Fruit fly (Drosophila melanogaster) whole organism, embryonic: ENCODE measurements around the gene APC4.

ENCODE experiments used
- CG10267 ChIP-seq: fragments of 200-800 bp; sonication (Bioruptor generic); optimal IDR thresholded peaks from 2 replicates; lab custom pipeline; 2018; ENCODE audit warnings: missing biosample characterization, mild to moderate bottlenecking, missing genetic modification characterization, moderate library complexity
- CG11560 ChIP-seq: fragments of 200-800 bp; sonication (Bioruptor generic); IDR thresholded peaks from 3 replicates; pipeline ENCODE4 v1.3.6; 2022; ENCODE audit warnings: missing biosample characterization, missing genetic modification characterization
- CG11696 ChIP-seq: fragments of 200-800 bp; sonication (Bioruptor generic); IDR thresholded peaks from 2 replicates; pipeline ENCODE4 v1.3.6; 2022; ENCODE audit warnings: missing biosample characterization, missing genetic modification characterization
- CG13296 ChIP-seq: fragments of 200-800 bp; sonication (Bioruptor generic); optimal IDR thresholded peaks from 3 replicates; lab custom pipeline; 2018; ENCODE audit warnings: missing biosample characterization, mild to moderate bottlenecking, missing genetic modification characterization
- CG14441 ChIP-seq: fragments of 200-800 bp; sonication (Bioruptor generic); IDR thresholded peaks from 2 replicates; pipeline ENCODE4 v1.3.6; 2022; ENCODE audit warnings: missing biosample characterization, missing genetic modification characterization
- CG15479 ChIP-seq: fragments of 200-800 bp; sonication (Bioruptor generic); optimal IDR thresholded peaks from 3 replicates; lab custom pipeline; 2019; ENCODE audit warnings: missing biosample characterization, mild to moderate bottlenecking, missing genetic modification characterization, moderate library complexity
- CG17359 ChIP-seq: fragments of 200-800 bp; sonication (Bioruptor generic); optimal IDR thresholded peaks from 3 replicates; lab custom pipeline; 2018; ENCODE audit warnings: missing biosample characterization, mild to moderate bottlenecking, missing genetic modification characterization, moderate library complexity
- CG17361 ChIP-seq: fragments of 200-800 bp; sonication (Bioruptor generic); IDR thresholded peaks from 3 replicates; pipeline ENCODE4 v1.3.6; 2022; ENCODE audit warnings: missing biosample characterization, missing genetic modification characterization
- CG18599 ChIP-seq: fragments of 200-800 bp; sonication (Bioruptor generic); optimal IDR thresholded peaks from 3 replicates; lab custom pipeline; 2017; ENCODE audit warnings: missing biosample characterization, missing genetic modification characterization, mild to moderate bottlenecking, moderate library complexity, missing genetic modification reagents
- CG2116 ChIP-seq: fragments of 200-800 bp; sonication (Bioruptor generic); optimal IDR thresholded peaks from 3 replicates; lab custom pipeline; 2018; ENCODE audit warnings: missing biosample characterization, mild to moderate bottlenecking, missing genetic modification characterization
- CG2712 ChIP-seq: fragments of 200-800 bp; optimal IDR thresholded peaks from 3 replicates; lab custom pipeline; 2019; ENCODE audit warnings: missing biosample characterization, mild to moderate bottlenecking, missing genetic modification characterization, moderate library complexity
- CG3163 ChIP-seq: fragments of 200-800 bp; sonication (Bioruptor generic); optimal IDR thresholded peaks from 3 replicates; lab custom pipeline; 2016; ENCODE audit warnings: missing biosample characterization, missing genetic modification characterization
- CG4424 ChIP-seq: fragments of 200-800 bp; sonication (Bioruptor generic); optimal IDR thresholded peaks from 3 replicates; lab custom pipeline; 2016; ENCODE audit warnings: missing biosample characterization, missing genetic modification characterization
- CG7271 ChIP-seq: fragments of 200-800 bp; sonication (Bioruptor generic); optimal IDR thresholded peaks from 2 replicates; lab custom pipeline; 2018; ENCODE audit warnings: missing biosample characterization, mild to moderate bottlenecking, missing genetic modification characterization, moderate library complexity
- CG7786 ChIP-seq: fragments of 200-800 bp; sonication (Bioruptor generic); optimal IDR thresholded peaks from 2 replicates; lab custom pipeline; 2016; ENCODE audit warnings: missing biosample characterization, missing genetic modification characterization
- CG8089 ChIP-seq: fragments of 200-800 bp; sonication (Bioruptor generic); optimal IDR thresholded peaks from 3 replicates; lab custom pipeline; 2016; ENCODE audit warnings: missing biosample characterization, missing genetic modification characterization
- CG8290 ChIP-seq, 3 experiments: fragments of 200-800 bp; sonication (Bioruptor generic); optimal IDR thresholded peaks; 2 replicates each; lab custom pipeline; 2016 to 2019; ENCODE audit warnings: missing biosample characterization in 3 of 3, missing genetic modification characterization in 3 of 3, mild to moderate bottlenecking in 2 of 3, moderate library complexity in 1 of 3
- Camta ChIP-seq: fragments of 200-800 bp; sonication (Bioruptor generic); optimal IDR thresholded peaks from 2 replicates; lab custom pipeline; 2016; ENCODE audit warnings: missing biosample characterization, missing genetic modification characterization
- Hr39 ChIP-seq: fragments of >200 bp; optimal IDR thresholded peaks from 2 replicates; lab custom pipeline; 2017
- Max ChIP-seq: fragments of 200-800 bp; sonication (Bioruptor generic); optimal IDR thresholded peaks from 2 replicates; lab custom pipeline; 2016; ENCODE audit warnings: missing biosample characterization, mild to moderate bottlenecking, missing genetic modification characterization
- NC2β ChIP-seq: fragments of 200-800 bp; sonication (Bioruptor generic); optimal IDR thresholded peaks from 2 replicates; lab custom pipeline; 2016; ENCODE audit warnings: missing biosample characterization, missing genetic modification characterization
- NK7.1 ChIP-seq: fragments of 200-800 bp; sonication (Bioruptor generic); optimal IDR thresholded peaks from 3 replicates; lab custom pipeline; 2016; ENCODE audit warnings: missing biosample characterization, missing genetic modification characterization
- Nf-YB ChIP-seq: fragments of 200-800 bp; sonication (Bioruptor generic); optimal IDR thresholded peaks from 3 replicates; lab custom pipeline; 2019; ENCODE audit warnings: missing biosample characterization, mild to moderate bottlenecking, missing genetic modification characterization, moderate library complexity
- NfI ChIP-seq: fragments of 200-800 bp; sonication (Bioruptor generic); optimal IDR thresholded peaks from 3 replicates; lab custom pipeline; 2018; ENCODE audit warnings: missing biosample characterization, mild to moderate bottlenecking, missing genetic modification characterization, moderate library complexity
- Rx ChIP-seq: fragments of 200-800 bp; sonication (Bioruptor generic); IDR thresholded peaks from 2 replicates; pipeline ENCODE4 v1.3.6; 2022; ENCODE audit warnings: missing biosample characterization, missing genetic modification characterization
- Side ChIP-seq: fragments of 200-800 bp; sonication (Bioruptor generic); optimal IDR thresholded peaks from 2 replicates; lab custom pipeline; 2016; ENCODE audit warnings: missing biosample characterization, missing genetic modification characterization
- Sry-δ ChIP-seq: fragments of 200-800 bp; sonication (Bioruptor generic); optimal IDR thresholded peaks from 2 replicates; lab custom pipeline; 2016; ENCODE audit warnings: missing biosample characterization, missing genetic modification characterization
- Stat92E ChIP-seq, 3 experiments: fragments of >200 bp in 2 of 3; fragments of 200-800 bp in 1 of 3; sonication (Bioruptor generic) in 1 of 3; optimal IDR thresholded peaks; 2 replicates each; lab custom pipeline; 2017 to 2019; ENCODE audit warnings: missing biosample characterization in 3 of 3, missing genetic modification characterization in 3 of 3, mild to moderate bottlenecking in 1 of 3, moderate library complexity in 1 of 3
- YL-1 ChIP-seq: fragments of 200-800 bp; sonication (Bioruptor generic); optimal IDR thresholded peaks from 3 replicates; lab custom pipeline; 2017; ENCODE audit warnings: missing biosample characterization, mild to moderate bottlenecking, missing genetic modification characterization
- ac ChIP-seq: fragments of 200-800 bp; sonication (Bioruptor generic); optimal IDR thresholded peaks from 3 replicates; lab custom pipeline; 2017; ENCODE audit warnings: missing biosample characterization, mild to moderate bottlenecking, missing genetic modification characterization
- ci ChIP-seq: fragments of 200-800 bp; sonication (Bioruptor generic); IDR thresholded peaks from 3 replicates; pipeline ENCODE4 v1.3.6; 2022; ENCODE audit warnings: missing biosample characterization, missing genetic modification characterization
- crp ChIP-seq, 2 experiments: fragments of 200-800 bp; sonication (Bioruptor generic); optimal IDR thresholded peaks; 2 replicates in 1 of 2; 3 replicates in 1 of 2; lab custom pipeline; 2017; ENCODE audit warnings: missing biosample characterization in 2 of 2, missing genetic modification characterization in 2 of 2, mild to moderate bottlenecking in 1 of 2, moderate library complexity in 1 of 2
- dysf ChIP-seq: fragments of 200-800 bp; sonication (Bioruptor generic); IDR thresholded peaks from 3 replicates; pipeline ENCODE4 v1.3.6; 2022; ENCODE audit warnings: missing biosample characterization, missing genetic modification characterization
- emc ChIP-seq: fragments of 200-800 bp; sonication (Bioruptor generic); optimal IDR thresholded peaks from 2 replicates; lab custom pipeline; 2016; ENCODE audit warnings: missing biosample characterization, missing genetic modification characterization
- grau ChIP-seq: fragments of 200-800 bp; optimal IDR thresholded peaks from 3 replicates; lab custom pipeline; 2019; ENCODE audit warnings: missing biosample characterization, mild to moderate bottlenecking, missing genetic modification characterization, moderate library complexity
- gsb-n ChIP-seq: fragments of 200-800 bp; sonication (Bioruptor generic); optimal IDR thresholded peaks from 3 replicates; lab custom pipeline; 2018; ENCODE audit warnings: missing biosample characterization, mild to moderate bottlenecking, missing genetic modification characterization
- ind ChIP-seq: fragments of 200-800 bp; sonication (Bioruptor generic); optimal IDR thresholded peaks from 3 replicates; lab custom pipeline; 2016; ENCODE audit warnings: missing biosample characterization, missing genetic modification characterization
- jing ChIP-seq: fragments of 200-800 bp; sonication (Bioruptor generic); optimal IDR thresholded peaks from 2 replicates; lab custom pipeline; 2018; ENCODE audit warnings: missing biosample characterization, mild to moderate bottlenecking, missing genetic modification characterization
- odd ChIP-seq: fragments of 200-800 bp; sonication (Bioruptor generic); optimal IDR thresholded peaks from 2 replicates; lab custom pipeline; 2017; ENCODE audit warnings: missing biosample characterization, mild to moderate bottlenecking, missing genetic modification characterization
- pan ChIP-seq, 4 experiments: fragments of >200 bp in 3 of 4; fragments of 200-800 bp in 1 of 4; sonication (Bioruptor generic) in 1 of 4; optimal IDR thresholded peaks in 3 of 4; IDR thresholded peaks in 1 of 4; 2 replicates each; pipeline versions ENCODE4 v1.3.6 to Lab custom; 2017 to 2022; ENCODE audit warnings: missing biosample characterization in 2 of 4, missing genetic modification characterization in 2 of 4, mixed read lengths in 1 of 4
- peb ChIP-seq: fragments of 200-800 bp; sonication (Bioruptor generic); IDR thresholded peaks from 2 replicates; pipeline ENCODE4 v1.3.6; 2022; ENCODE audit warnings: missing biosample characterization, missing genetic modification characterization
- run ChIP-seq: fragments of 200-800 bp; sonication (Bioruptor generic); optimal IDR thresholded peaks from 3 replicates; lab custom pipeline; 2018; ENCODE audit warnings: missing biosample characterization, mild to moderate bottlenecking, missing genetic modification characterization
- salm ChIP-seq: fragments of 200-800 bp; sonication (Bioruptor generic); optimal IDR thresholded peaks from 2 replicates; lab custom pipeline; 2018; ENCODE audit warnings: missing biosample characterization, mild to moderate bottlenecking, missing genetic modification characterization
- shn ChIP-seq: fragments of 200-800 bp; sonication (Bioruptor generic); optimal IDR thresholded peaks from 3 replicates; lab custom pipeline; 2016; ENCODE audit warnings: missing biosample characterization, missing genetic modification characterization
- stc ChIP-seq: fragments of 200-800 bp; sonication (Bioruptor generic); IDR thresholded peaks from 2 replicates; pipeline ENCODE4 v1.3.6; 2022; ENCODE audit warnings: missing biosample characterization, missing genetic modification characterization
- unc-4 ChIP-seq: fragments of 200-800 bp; sonication (Bioruptor generic); IDR thresholded peaks from 2 replicates; pipeline ENCODE4 v1.3.6; 2022; ENCODE audit warnings: missing biosample characterization, missing genetic modification characterization; ENCODE audit not compliant: partially characterized antibody
- vfl ChIP-seq: fragments of 200-800 bp; sonication (Bioruptor generic); optimal IDR thresholded peaks from 2 replicates; lab custom pipeline; 2016; ENCODE audit warnings: missing biosample characterization, missing genetic modification characterization
- wdn ChIP-seq: fragments of 200-800 bp; sonication (Bioruptor generic); IDR thresholded peaks from 2 replicates; pipeline ENCODE4 v1.3.6; 2022; ENCODE audit warnings: missing biosample characterization, missing genetic modification characterization
- z ChIP-seq: fragments of 200-800 bp; sonication (Bioruptor generic); IDR thresholded peaks from 3 replicates; pipeline ENCODE4 v1.3.6; 2022; ENCODE audit warnings: missing biosample characterization, missing genetic modification characterization
- zen ChIP-seq: fragments of 200-800 bp; sonication (Bioruptor generic); optimal IDR thresholded peaks from 3 replicates; lab custom pipeline; 2018; ENCODE audit warnings: missing biosample characterization, mild to moderate bottlenecking, missing genetic modification characterization, moderate library complexity

The APC4 gene

dm6 chrX:9042457-9043045 is 40.2 kb upstream of the APC4 start (continued):
- TF ChIP-seq gsb-n (tag; lab: Kevin White, UChicago), result no peak
- TF ChIP-seq Max, result no peak
- TF ChIP-seq pan (optimal IDR thresholded peaks at IDR 0.05; lab: Kevin White, UChicago), result no peak
- peak in 1 of 2 experiments; percentile 22 for TF ChIP-seq pan (GFP tag; optimal IDR thresholded peaks at IDR 0.05 in 1 of 2, IDR thresholded peaks at IDR 0.05 in 1 of 2)
- no peak for TF ChIP-seq salm (tag; lab: Kevin White, UChicago)
- peak; percentile 71 for TF ChIP-seq CG15479 (GFP tag; lab: Kevin White, UChicago)
- no peak for TF ChIP-seq wdn (GFP tag; lab: Robert Waterston, UW)
- no peak for TF ChIP-seq NK7.1 (GFP tag; lab: Kevin White, UChicago)
- TF ChIP-seq CG11696 (GFP tag; lab: Robert Waterston, UW), result no peak
- no peak for TF ChIP-seq ind (GFP tag; lab: Kevin White, UChicago)
- TF ChIP-seq jing (GFP tag; lab: Kevin White, UChicago), result no peak
- TF ChIP-seq ci (GFP tag; lab: Robert Waterston, UW), result peak; percentile 61; the same call in 2 of the 3 replicates
- no peak for TF ChIP-seq vfl
- no peak for TF ChIP-seq CG11560
- no peak for TF ChIP-seq unc-4
- no peak for TF ChIP-seq CG4424 (GFP tag; lab: Kevin White, UChicago)
- TF ChIP-seq dysf (GFP tag; lab: Robert Waterston, UW), result no peak
- no peak for TF ChIP-seq Nf-YB (GFP tag; lab: Kevin White, UChicago)
- no peak for TF ChIP-seq CG8089 (GFP tag; lab: Kevin White, UChicago)
- no peak for TF ChIP-seq ac (GFP tag; lab: Kevin White, UChicago)
- no peak for TF ChIP-seq CG7786
- no peak for TF ChIP-seq NfI (GFP tag; lab: Kevin White, UChicago)
- no peak for TF ChIP-seq CG2116 (GFP tag; lab: Kevin White, UChicago)
- no peak for TF ChIP-seq CG13296 (GFP tag; lab: Kevin White, UChicago)
- no peak for TF ChIP-seq Side (GFP tag; lab: Kevin White, UChicago)
- 0 out of 2 replicates have a peak, but pooled peaks have one; percentile 10 for TF ChIP-seq CG14441 (GFP tag; lab: Robert Waterston, UW)
- no peak for TF ChIP-seq Stat92E (GFP tag; optimal IDR thresholded peaks at IDR 0.05; lab: Kevin White, UChicago)
- no peak for TF ChIP-seq CG3163 (GFP tag; lab: Kevin White, UChicago)
- TF ChIP-seq YL-1, result no peak
- TF ChIP-seq CG18599 (GFP tag; lab: Kevin White, UChicago), result peak; percentile 16
- TF ChIP-seq stc (GFP tag; lab: Robert Waterston, UW), result no peak
- no peak for TF ChIP-seq Hr39 (lab: Kevin White, UChicago)
- no peak for TF ChIP-seq emc (GFP tag; lab: Kevin White, UChicago)
- peak; percentile 58; the same call in 1 of the 3 replicates for TF ChIP-seq z
- TF ChIP-seq shn, result no peak
- no peak for TF ChIP-seq Sry-δ (GFP tag; lab: Kevin White, UChicago)
- TF ChIP-seq Rx (GFP tag; lab: Robert Waterston, UW), result no peak
- no peak for TF ChIP-seq run (tag; lab: Kevin White, UChicago)
- TF ChIP-seq zen (tag; lab: Kevin White, UChicago), result no peak
- TF ChIP-seq Camta (GFP tag; lab: Kevin White, UChicago), result peak; percentile 12
- no peak for TF ChIP-seq crp (GFP tag; optimal IDR thresholded peaks at IDR 0.05; lab: Kevin White, UChicago)
- TF ChIP-seq CG17361 (GFP tag; lab: Robert Waterston, UW), result no peak
- TF ChIP-seq CG10267 (tag; lab: Kevin White, UChicago), result no peak
- no peak for TF ChIP-seq odd (GFP tag; lab: Kevin White, UChicago)
- no peak; the same call in 1 of the 2 replicates for TF ChIP-seq peb
- TF ChIP-seq CG7271 (tag; lab: Kevin White, UChicago), result no peak
- TF ChIP-seq CG17359, result peak; percentile 30
- peak; percentile 23 for TF ChIP-seq CG2712
- peak; percentile 36 for TF ChIP-seq grau (tag; lab: Kevin White, UChicago)
- no peak for TF ChIP-seq NC2β
- no peak for TF ChIP-seq CG8290 (GFP tag; optimal IDR thresholded peaks at IDR 0.05; lab: Kevin White, UChicago)
- no peak for TF ChIP-seq CG8290 (tag; optimal IDR thresholded peaks at IDR 0.05; lab: Kevin White, UChicago)
